Worm (Caenorhabditis elegans): ENCODE data around the gene F21G4.5.

The F21G4.5 gene

DNA sequence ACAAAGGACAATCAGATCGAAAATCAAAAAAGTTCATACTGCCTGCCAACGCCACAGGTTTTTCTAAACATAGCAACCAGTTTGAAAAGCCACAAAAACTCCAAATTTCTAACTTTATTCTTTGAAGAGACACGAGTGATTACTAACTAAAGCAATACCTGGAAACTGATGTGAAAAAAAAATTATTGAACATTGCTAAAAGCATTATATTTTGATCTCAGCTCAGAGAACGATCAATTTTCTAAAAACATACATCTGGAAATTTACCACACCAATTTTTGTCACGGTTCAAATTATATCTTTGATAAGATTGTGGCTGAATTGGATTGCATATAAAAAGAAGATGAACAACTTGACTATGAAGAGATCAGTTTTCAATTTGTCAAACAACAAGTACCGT is 51.5 kb downstream of the F21G4.5 start:
- TF ChIP-seq ham-2 (GFP tag; optimal IDR thresholded peaks at IDR 0.05) = no peak
- no peak for TF ChIP-seq unc-62 (GFP tag; optimal IDR thresholded peaks at IDR 0.05)
- TF ChIP-seq bed-3 (GFP tag; optimal IDR thresholded peaks at IDR 0.05) = no peak
- TF ChIP-seq flh-1 (GFP tag; optimal IDR thresholded peaks at IDR 0.05) = no peak
- TF ChIP-seq pha-4 (tag; optimal IDR thresholded peaks at IDR 0.05) = no peak
- no peak for TF ChIP-seq ceh-39 (tag; optimal IDR thresholded peaks at IDR 0.05)
- TF ChIP-seq tbx-8 (GFP tag; optimal IDR thresholded peaks at IDR 0.05) = no peak
- no peak for TF ChIP-seq elt-3 (tag; optimal IDR thresholded peaks at IDR 0.05)
- no peak for TF ChIP-seq ceh-43 (GFP tag; optimal IDR thresholded peaks at IDR 0.05)
- no peak for TF ChIP-seq sem-2 (GFP tag; optimal IDR thresholded peaks at IDR 0.05)
- no peak for TF ChIP-seq nhr-237 (tag; optimal IDR thresholded peaks at IDR 0.05)
- no peak for TF ChIP-seq snpc-4 (tag; optimal IDR thresholded peaks at IDR 0.05)
- TF ChIP-seq lin-32 (GFP tag; optimal IDR thresholded peaks at IDR 0.05) = no peak

All from whole organism, mixed stage, embryonic.